Worm (Caenorhabditis elegans) whole organism, midembryonic: Measurements from ENCODE around the gene B0496.6.

Source experiments
- T22C8.4 ChIP-seq: fragments of 200-800 bp; sonication (Bioruptor generic); IDR thresholded peaks from 2 replicates; pipeline ENCODE4 v1.3.6; 2022; ENCODE audit warnings: missing genetic modification characterization, missing compliant biosample characterization
- cog-1 ChIP-seq: sonication (generic microtip); optimal IDR thresholded peaks from 2 replicates; lab custom pipeline; 2016; ENCODE audit warnings: missing genetic modification characterization, missing compliant biosample characterization
- flt-1 ChIP-seq: fragments of 200-800 bp; sonication (Bioruptor generic); IDR thresholded peaks from 2 replicates; pipeline ENCODE4 v1.3.6; 2022; ENCODE audit warnings: missing genetic modification characterization, missing compliant biosample characterization
- klf-2 ChIP-seq: fragments of 200-800 bp; sonication (Bioruptor generic); conservative IDR thresholded peaks from 2 replicates; pipeline ENCODE4 v1.3.6; 2022; ENCODE audit warnings: missing genetic modification reagents, missing genetic modification characterization, missing compliant biosample characterization
- med-1 ChIP-seq: sonication (generic microtip); optimal IDR thresholded peaks from 2 replicates; lab custom pipeline; 2017; ENCODE audit warnings: missing genetic modification characterization, mild to moderate bottlenecking, missing compliant biosample characterization, antibody characterized with exemption, missing genetic modification reagents; ENCODE audit not compliant: insufficient read depth
- ref-1 ChIP-seq: fragments of 200-800 bp; sonication (Bioruptor generic); conservative IDR thresholded peaks from 2 replicates; pipeline ENCODE4 v1.3.6; 2022; ENCODE audit warnings: missing genetic modification reagents, missing genetic modification characterization, missing compliant biosample characterization
- tab-1 ChIP-seq: fragments of 200-800 bp; sonication (Bioruptor generic); IDR thresholded peaks from 2 replicates; pipeline ENCODE4 v1.3.6; 2022; ENCODE audit warnings: missing genetic modification characterization, missing compliant biosample characterization
- ztf-23 ChIP-seq: fragments of 200-800 bp; sonication (Bioruptor generic); IDR thresholded peaks from 2 replicates; pipeline ENCODE4 v1.3.6; 2022; ENCODE audit warnings: missing genetic modification reagents, missing genetic modification characterization, missing compliant biosample characterization
- ztf-29 ChIP-seq: fragments of 200-800 bp; sonication (Bioruptor generic); IDR thresholded peaks from 2 replicates; pipeline ENCODE4 v1.3.6; 2022; ENCODE audit warnings: missing genetic modification reagents, missing genetic modification characterization, missing compliant biosample characterization

B0496.6 gene

ce11 chrIV:7393700-7394099 is 25.2 kb upstream of the B0496.6 start, which contains the start of gene pitr-1:
Gene pitr-1 (plus strand): TSS chrIV:7394085.
- TF ChIP-seq ztf-23 (GFP tag; lab: Robert Waterston, UW) (no peak), cog-1 (tag; lab: Kevin White, UChicago) (no peak), ref-1 (GFP tag; lab: Robert Waterston, UW) (no peak), T22C8.4 (GFP tag; lab: Robert Waterston, UW) (no peak), klf-2 (GFP tag; lab: Robert Waterston, UW) (no peak), flt-1 (no peak), ztf-29 (GFP tag; lab: Robert Waterston, UW) (no peak), med-1 (no peak), tab-1 (GFP tag; lab: Robert Waterston, UW) (no peak)

ce11 chrIV:7397507-7397906 is 21.4 kb upstream of the B0496.6 start:
- TF ChIP-seq klf-2 (GFP tag; lab: Robert Waterston, UW) (no peak), ref-1 (GFP tag; lab: Robert Waterston, UW) (no peak), med-1 (no peak), flt-1 (no peak), tab-1 (GFP tag; lab: Robert Waterston, UW) (no peak), ztf-23 (GFP tag; lab: Robert Waterston, UW) (no peak), cog-1 (tag; lab: Kevin White, UChicago) (no peak), ztf-29 (GFP tag; lab: Robert Waterston, UW) (no peak), T22C8.4 (GFP tag; lab: Robert Waterston, UW) (no peak)

- TF ChIP-seq T22C8.4 (GFP tag; lab: Robert Waterston, UW) = no peak
- no peak for TF ChIP-seq tab-1 (GFP tag; lab: Robert Waterston, UW)
- no peak for TF ChIP-seq klf-2 (GFP tag; lab: Robert Waterston, UW)
- TF ChIP-seq med-1 = no peak
- no peak for TF ChIP-seq ztf-29 (GFP tag; lab: Robert Waterston, UW)
- no peak for TF ChIP-seq ref-1 (GFP tag; lab: Robert Waterston, UW)
- no peak for TF ChIP-seq cog-1 (tag; lab: Kevin White, UChicago)
- TF ChIP-seq flt-1 = no peak
- TF ChIP-seq ztf-23 (GFP tag; lab: Robert Waterston, UW) = no peak
Observed at ce11 chrIV:7400502-7401118, 18.3 kb upstream of the B0496.6 start.

DNA sequence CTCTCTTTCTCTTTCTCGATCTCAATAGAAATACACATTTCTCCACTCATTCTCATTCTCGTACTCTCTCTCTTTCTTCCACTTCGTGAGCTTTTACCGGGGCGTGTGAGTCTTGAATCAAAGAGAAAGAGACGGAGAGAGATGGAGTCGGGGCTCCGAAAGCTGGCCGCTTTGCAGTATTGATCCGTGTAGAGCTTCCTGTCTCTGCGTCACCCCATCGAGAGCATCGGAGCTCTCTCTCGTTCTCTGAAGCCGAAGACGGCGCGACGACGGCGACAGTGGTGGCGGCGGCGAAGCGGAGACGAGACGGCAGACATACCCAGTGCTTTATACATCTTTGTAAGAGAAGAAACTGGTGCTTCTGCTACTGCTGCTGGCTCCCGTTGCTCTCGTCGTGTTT is 16.8 kb upstream of the B0496.6 start:
- TF ChIP-seq cog-1 (tag; lab: Kevin White, UChicago) = peak; percentile 36
- no peak for TF ChIP-seq tab-1 (GFP tag; lab: Robert Waterston, UW)
- TF ChIP-seq T22C8.4 (GFP tag; lab: Robert Waterston, UW) = peak; percentile 81

- TF ChIP-seq ztf-29 (GFP tag; lab: Robert Waterston, UW) (no peak), cog-1 (tag; lab: Kevin White, UChicago) (no peak), T22C8.4 (GFP tag; lab: Robert Waterston, UW) (no peak), tab-1 (GFP tag; lab: Robert Waterston, UW) (no peak), med-1 (no peak), ztf-23 (GFP tag; lab: Robert Waterston, UW) (no peak), ref-1 (GFP tag; lab: Robert Waterston, UW) (no peak)
Observed at ce11 chrIV:7403422-7403821, 15.5 kb upstream of the B0496.6 start.

DNA sequence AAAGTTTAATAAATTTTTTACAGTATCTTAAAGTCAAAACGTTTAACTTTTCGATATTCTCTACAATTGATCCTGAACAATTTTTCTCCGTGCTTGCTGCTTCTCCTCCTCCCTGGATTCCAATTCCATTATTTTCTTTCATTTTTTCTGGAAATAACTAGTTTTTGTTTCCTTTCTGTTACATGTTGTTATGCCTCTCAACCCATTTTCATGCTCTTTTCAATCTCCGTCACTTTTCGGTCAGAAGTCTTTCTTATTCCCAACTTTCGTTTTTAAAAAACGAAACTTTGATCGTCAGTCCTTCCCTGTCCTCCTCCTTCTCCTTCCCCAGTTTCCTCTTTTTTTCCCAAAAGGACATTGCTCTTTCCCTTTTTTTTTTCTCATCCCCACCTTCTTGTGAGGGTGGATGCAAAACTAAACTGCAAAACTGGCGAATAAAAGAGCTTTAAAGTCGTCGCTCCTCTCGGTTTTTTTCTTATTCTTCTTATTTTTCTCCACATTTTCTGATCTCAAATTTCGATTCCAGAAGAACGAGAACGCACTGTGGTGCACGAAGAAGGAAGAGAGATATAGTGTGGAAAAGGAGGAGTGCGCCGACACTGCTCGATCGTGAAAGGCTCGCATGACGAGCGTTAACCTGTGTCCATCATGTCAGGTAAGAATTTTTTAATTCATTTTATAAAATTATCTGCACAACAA is 13.8 kb upstream of the B0496.6 start, which contains the start of the genes C48A7.16 and egl-19:
Gene C48A7.16 (plus strand): TSS at position 544 of the 699 bp plus-strand sequence.
Gene egl-19 (plus strand): TSS at position 649 of the 699 bp plus-strand sequence.
- TF ChIP-seq ref-1 (GFP tag; lab: Robert Waterston, UW) (no peak), flt-1 (no peak), ztf-23 (GFP tag; lab: Robert Waterston, UW) (no peak)

- TF ChIP-seq ref-1 (GFP tag; lab: Robert Waterston, UW) (no peak), flt-1 (no peak), T22C8.4 (GFP tag; lab: Robert Waterston, UW) (no peak), cog-1 (tag; lab: Kevin White, UChicago) (no peak)
Observed at ce11 chrIV:7406690-7407089, 12.2 kb upstream of the B0496.6 start.

ce11 chrIV:7407301-7407700 is 11.6 kb upstream of the B0496.6 start:
- TF ChIP-seq cog-1 (tag; lab: Kevin White, UChicago) = no peak
- no peak for TF ChIP-seq flt-1
- no peak for TF ChIP-seq klf-2 (GFP tag; lab: Robert Waterston, UW)

DNA sequence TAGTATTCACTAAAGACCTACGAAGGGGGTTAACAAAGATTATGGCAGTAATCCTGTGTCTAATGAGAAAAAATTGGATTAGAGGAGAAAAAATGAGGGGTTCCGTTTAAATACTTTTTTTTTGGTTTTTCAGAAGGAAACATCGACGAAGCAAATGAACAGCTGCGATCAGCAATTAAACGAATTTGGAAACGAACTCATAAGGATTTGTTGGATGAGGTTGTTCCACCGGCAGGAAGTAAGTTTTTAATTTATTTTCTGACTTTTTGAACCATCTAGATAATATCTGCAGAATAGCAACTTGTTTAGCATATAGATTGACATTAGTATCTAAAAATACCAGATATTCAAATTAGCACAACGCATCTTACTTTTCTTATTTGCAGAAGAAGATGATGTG is 5.3 kb upstream of the B0496.6 start:
- TF ChIP-seq T22C8.4 (GFP tag; lab: Robert Waterston, UW) (no peak), med-1 (no peak), tab-1 (GFP tag; lab: Robert Waterston, UW) (no peak), flt-1 (no peak), cog-1 (tag; lab: Kevin White, UChicago) (no peak)

DNA sequence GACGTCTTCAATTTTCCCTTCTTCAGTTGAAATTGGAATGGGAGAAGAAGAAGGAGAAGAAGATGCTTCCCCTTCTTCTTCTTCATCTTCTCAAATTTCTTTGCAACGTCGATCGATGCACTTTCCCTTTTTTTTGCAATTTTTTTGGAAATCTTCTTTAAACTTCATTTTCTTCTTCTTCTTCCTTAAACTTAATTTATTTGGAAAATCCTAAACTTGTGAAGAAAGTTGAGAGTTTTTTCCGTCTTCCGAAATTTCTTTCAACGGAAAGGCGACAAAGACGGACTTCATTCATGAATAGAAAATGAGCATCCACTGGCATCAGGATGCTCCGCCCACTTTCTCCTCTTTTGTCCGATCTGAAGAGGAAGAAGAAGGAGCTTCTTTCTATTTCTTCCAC is 4.8 kb upstream of the B0496.6 start:
- TF ChIP-seq med-1 = no peak

DNA sequence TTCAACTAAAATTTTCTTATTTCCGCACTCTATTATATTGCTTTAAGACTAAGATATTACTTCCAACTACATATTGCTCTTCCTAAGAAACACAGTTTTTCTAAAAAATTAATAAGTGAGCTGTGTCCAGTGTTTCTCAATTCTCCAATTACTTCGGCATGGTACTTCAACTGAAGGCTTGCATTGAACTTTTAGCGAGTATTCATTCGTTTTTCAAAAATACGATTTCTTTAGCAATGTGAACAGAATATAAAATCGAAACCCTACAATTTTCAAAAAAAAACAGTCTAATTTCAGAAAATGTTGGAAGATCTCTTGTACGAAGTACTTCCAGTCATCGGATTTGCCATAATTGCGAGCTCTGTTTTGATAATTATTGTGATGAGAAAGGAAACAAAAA is 2.0 kb downstream of the B0496.6 start, which contains the start of gene srtx-1:
Gene srtx-1 (plus strand): TSS at position 301 of the 400 bp plus-strand sequence.
- TF ChIP-seq ztf-23 (GFP tag; lab: Robert Waterston, UW) (no peak), ref-1 (GFP tag; lab: Robert Waterston, UW) (no peak), klf-2 (GFP tag; lab: Robert Waterston, UW) (no peak), flt-1 (no peak), med-1 (no peak)
